Fruit fly (Drosophila melanogaster) whole organism, embryonic: ENCODE data around the gene Mettl2.
A peak's percentile ranks its signal among the peaks of the same experiment; 100 is the strongest.

Experiments
- Atf-2 ChIP-seq: fragments of 200-800 bp; sonication (Bioruptor generic); optimal IDR thresholded peaks from 2 replicates; lab custom pipeline; 2016; ENCODE audit warnings: missing biosample characterization, missing genetic modification characterization
- Awh ChIP-seq: fragments of 200-800 bp; sonication (Bioruptor generic); IDR thresholded peaks from 2 replicates; pipeline ENCODE4, ENCODE4 v1.3.6; 2022; ENCODE audit warnings: missing biosample characterization, missing genetic modification characterization
- BtbVII ChIP-seq: fragments of 200-800 bp; sonication (Bioruptor generic); optimal IDR thresholded peaks from 3 replicates; lab custom pipeline; 2017; ENCODE audit warnings: missing biosample characterization, mild to moderate bottlenecking, missing genetic modification characterization
- CG10267 ChIP-seq: fragments of 200-800 bp; sonication (Bioruptor generic); optimal IDR thresholded peaks from 2 replicates; lab custom pipeline; 2018; ENCODE audit warnings: missing biosample characterization, mild to moderate bottlenecking, missing genetic modification characterization, moderate library complexity
- CG10654 ChIP-seq: fragments of 200-800 bp; sonication (Bioruptor generic); optimal IDR thresholded peaks from 2 replicates; lab custom pipeline; 2016; ENCODE audit warnings: missing biosample characterization, missing genetic modification characterization
- CG11695 ChIP-seq: fragments of 200-800 bp; sonication (Bioruptor generic); IDR thresholded peaks from 3 replicates; pipeline ENCODE4 v1.3.6; 2022; ENCODE audit warnings: missing biosample characterization, missing genetic modification characterization
- CG11696 ChIP-seq: fragments of 200-800 bp; sonication (Bioruptor generic); IDR thresholded peaks from 2 replicates; pipeline ENCODE4 v1.3.6; 2022; ENCODE audit warnings: missing biosample characterization, missing genetic modification characterization
- CG15011 ChIP-seq: fragments of 200-800 bp; sonication (Bioruptor generic); optimal IDR thresholded peaks from 3 replicates; lab custom pipeline; 2018; ENCODE audit warnings: missing biosample characterization, mild to moderate bottlenecking, missing genetic modification characterization
- CG1603 ChIP-seq: fragments of 200-800 bp; sonication (Bioruptor generic); optimal IDR thresholded peaks from 2 replicates; lab custom pipeline; 2019; ENCODE audit warnings: missing biosample characterization, mild to moderate bottlenecking, missing genetic modification characterization, moderate library complexity
- CG17186 ChIP-seq: fragments of 200-800 bp; sonication (Bioruptor generic); optimal IDR thresholded peaks from 3 replicates; lab custom pipeline; 2017; ENCODE audit warnings: missing biosample characterization, missing genetic modification reagents, missing genetic modification characterization
- CG18476 ChIP-seq: fragments of 200-800 bp; sonication (Bioruptor generic); optimal IDR thresholded peaks from 2 replicates; lab custom pipeline; 2016; ENCODE audit warnings: missing biosample characterization, mild to moderate bottlenecking, missing genetic modification characterization
- CG2202 ChIP-seq: fragments of 200-800 bp; sonication (Bioruptor generic); optimal IDR thresholded peaks from 2 replicates; lab custom pipeline; 2018; ENCODE audit warnings: missing biosample characterization, mild to moderate bottlenecking, missing genetic modification characterization
- CG3065 ChIP-seq: fragments of 200-800 bp; sonication (Bioruptor generic); optimal IDR thresholded peaks from 2 replicates; lab custom pipeline; 2016; ENCODE audit warnings: missing biosample characterization, missing genetic modification characterization
- CG32767 ChIP-seq: fragments of 200-800 bp; sonication (Bioruptor generic); IDR thresholded peaks from 2 replicates; pipeline ENCODE4 v1.3.6; 2022; ENCODE audit warnings: missing biosample characterization, missing genetic modification characterization
- CG3407 ChIP-seq: fragments of 200-800 bp; sonication (Bioruptor generic); optimal IDR thresholded peaks from 2 replicates; lab custom pipeline; 2018; ENCODE audit warnings: missing biosample characterization, mild to moderate bottlenecking, missing genetic modification characterization
- CG3838 ChIP-seq: fragments of 200-800 bp; sonication (Bioruptor generic); optimal IDR thresholded peaks from 3 replicates; lab custom pipeline; 2016; ENCODE audit warnings: missing biosample characterization, missing genetic modification characterization
- CG43689 ChIP-seq: fragments of 200-800 bp; sonication (Bioruptor generic); IDR thresholded peaks from 2 replicates; pipeline ENCODE4 v1.3.6; 2022; ENCODE audit warnings: missing biosample characterization, missing genetic modification characterization
- CG4854 ChIP-seq: fragments of 200-800 bp; sonication (Bioruptor generic); optimal IDR thresholded peaks from 2 replicates; lab custom pipeline; 2016; ENCODE audit warnings: missing biosample characterization, missing genetic modification characterization, inconsistent platforms
- CG6689 ChIP-seq: fragments of 200-800 bp; sonication (Bioruptor generic); IDR thresholded peaks from 2 replicates; pipeline ENCODE4 v1.3.6; 2022; ENCODE audit warnings: missing biosample characterization, missing genetic modification characterization
- CG7271 ChIP-seq: fragments of 200-800 bp; sonication (Bioruptor generic); optimal IDR thresholded peaks from 2 replicates; lab custom pipeline; 2018; ENCODE audit warnings: missing biosample characterization, mild to moderate bottlenecking, missing genetic modification characterization, moderate library complexity
- CG7357 ChIP-seq: fragments of 200-800 bp; sonication (Bioruptor generic); IDR thresholded peaks from 3 replicates; pipeline ENCODE4 v1.3.6; 2022; ENCODE audit warnings: missing biosample characterization, missing genetic modification characterization
- CG8281 ChIP-seq: fragments of 200-800 bp; sonication (Bioruptor generic); optimal IDR thresholded peaks from 2 replicates; lab custom pipeline; 2018; ENCODE audit warnings: missing biosample characterization, mild to moderate bottlenecking, missing genetic modification characterization, moderate library complexity
- CG8924 ChIP-seq: fragments of 200-800 bp; optimal IDR thresholded peaks from 3 replicates; lab custom pipeline; 2019; ENCODE audit warnings: missing biosample characterization, mild to moderate bottlenecking, missing genetic modification characterization, moderate library complexity
- Dip3 ChIP-seq: fragments of 200-800 bp; sonication (Bioruptor generic); optimal IDR thresholded peaks from 3 replicates; lab custom pipeline; 2016; ENCODE audit warnings: missing biosample characterization, missing genetic modification characterization
- Elba2 ChIP-seq: fragments of 200-800 bp; sonication (Bioruptor generic); optimal IDR thresholded peaks from 3 replicates; lab custom pipeline; 2016; ENCODE audit warnings: missing biosample characterization, missing genetic modification characterization
- HLH54F ChIP-seq: fragments of 200-800 bp; sonication (Bioruptor generic); optimal IDR thresholded peaks from 3 replicates; lab custom pipeline; 2016; ENCODE audit warnings: missing biosample characterization, missing genetic modification characterization
- Hr3 ChIP-seq: fragments of 200-800 bp; sonication (Bioruptor generic); optimal IDR thresholded peaks from 3 replicates; lab custom pipeline; 2016; ENCODE audit warnings: missing biosample characterization, missing genetic modification characterization
- Mad ChIP-seq: fragments of 200-800 bp; sonication (Bioruptor generic); optimal IDR thresholded peaks from 2 replicates; lab custom pipeline; 2016; ENCODE audit warnings: missing biosample characterization, missing genetic modification characterization
- Mes4 ChIP-seq: fragments of 200-800 bp; sonication (Bioruptor generic); optimal IDR thresholded peaks from 2 replicates; lab custom pipeline; 2016; ENCODE audit warnings: missing biosample characterization, missing genetic modification characterization
- PHDP ChIP-seq: fragments of 200-800 bp; sonication (Bioruptor generic); optimal IDR thresholded peaks from 3 replicates; lab custom pipeline; 2018; ENCODE audit warnings: missing biosample characterization, mild to moderate bottlenecking, missing genetic modification characterization, moderate library complexity
- Pdp1 ChIP-seq, 2 experiments: fragments of 200-800 bp; sonication (Bioruptor generic); optimal IDR thresholded peaks; 3 replicates each; lab custom pipeline; 2016; ENCODE audit warnings: missing biosample characterization in 2 of 2, missing genetic modification characterization in 2 of 2, mild to moderate bottlenecking in 1 of 2, moderate library complexity in 1 of 2
- Xbp1 ChIP-seq: fragments of 200-800 bp; sonication (Bioruptor generic); optimal IDR thresholded peaks from 3 replicates; lab custom pipeline; 2016; ENCODE audit warnings: missing biosample characterization, mild to moderate bottlenecking, missing genetic modification characterization
- al ChIP-seq: fragments of 200-800 bp; sonication (Bioruptor generic); IDR thresholded peaks from 2 replicates; pipeline ENCODE4 v1.3.6; 2022; ENCODE audit warnings: missing biosample characterization, missing genetic modification characterization
- ase ChIP-seq: fragments of 200-800 bp; sonication (Bioruptor generic); IDR thresholded peaks from 3 replicates; pipeline ENCODE4 v1.3.6; 2022; ENCODE audit warnings: missing biosample characterization, missing genetic modification characterization
- ci ChIP-seq: fragments of 200-800 bp; sonication (Bioruptor generic); IDR thresholded peaks from 3 replicates; pipeline ENCODE4 v1.3.6; 2022; ENCODE audit warnings: missing biosample characterization, missing genetic modification characterization
- croc ChIP-seq: fragments of 200-800 bp; sonication (Bioruptor generic); conservative IDR thresholded peaks from 3 replicates; pipeline ENCODE4 v1.3.6; 2022; ENCODE audit warnings: missing biosample characterization, missing genetic modification characterization
- crol ChIP-seq: fragments of 200-800 bp; sonication (Bioruptor generic); IDR thresholded peaks from 2 replicates; pipeline ENCODE4 v1.3.6; 2022; ENCODE audit warnings: missing biosample characterization, missing genetic modification characterization
- dm ChIP-seq: fragments of 200-800 bp; sonication (Bioruptor generic); optimal IDR thresholded peaks from 3 replicates; lab custom pipeline; 2016; ENCODE audit warnings: missing biosample characterization, missing genetic modification characterization
- fd102C ChIP-seq: fragments of 200-800 bp; sonication (Bioruptor generic); optimal IDR thresholded peaks from 2 replicates; lab custom pipeline; 2018; ENCODE audit warnings: missing biosample characterization, mild to moderate bottlenecking, missing genetic modification characterization, moderate library complexity
- fd3F ChIP-seq: fragments of 200-800 bp; sonication (Bioruptor generic); optimal IDR thresholded peaks from 2 replicates; lab custom pipeline; 2018; ENCODE audit warnings: missing biosample characterization, mild to moderate bottlenecking, missing genetic modification characterization, moderate library complexity
- gsb ChIP-seq: fragments of 200-800 bp; sonication (Bioruptor generic); IDR thresholded peaks from 2 replicates; pipeline ENCODE4 v1.3.6; 2022; ENCODE audit warnings: missing biosample characterization, missing genetic modification characterization
- insv ChIP-seq, 2 experiments: fragments of 200-800 bp; sonication (Bioruptor generic); optimal IDR thresholded peaks; 3 replicates each; lab custom pipeline; 2016 to 2018; ENCODE audit warnings: missing biosample characterization in 2 of 2, missing genetic modification characterization in 2 of 2
- kni ChIP-seq: fragments of 200-800 bp; sonication (Bioruptor generic); optimal IDR thresholded peaks from 3 replicates; lab custom pipeline; 2017; ENCODE audit warnings: mild to moderate bottlenecking, missing biosample characterization, missing genetic modification reagents, missing genetic modification characterization
- mam ChIP-seq: fragments of 200-800 bp; sonication (Bioruptor generic); optimal IDR thresholded peaks from 3 replicates; lab custom pipeline; 2016; ENCODE audit warnings: missing biosample characterization, missing genetic modification characterization
- pita ChIP-seq: fragments of 200-800 bp; sonication (Bioruptor generic); optimal IDR thresholded peaks from 2 replicates; lab custom pipeline; 2017; ENCODE audit warnings: missing biosample characterization, mild to moderate bottlenecking, missing genetic modification characterization
- sna ChIP-seq: fragments of 200-800 bp; sonication (Bioruptor generic); IDR thresholded peaks from 2 replicates; pipeline ENCODE4 v1.3.6; 2022; ENCODE audit warnings: missing biosample characterization, missing genetic modification characterization; ENCODE audit not compliant: partially characterized antibody
- ssp ChIP-seq: fragments of 200-800 bp; sonication (Bioruptor generic); IDR thresholded peaks from 2 replicates; pipeline ENCODE4 v1.3.6; 2022; ENCODE audit warnings: missing biosample characterization, missing genetic modification characterization
- sug ChIP-seq: fragments of 200-800 bp; optimal IDR thresholded peaks from 2 replicates; lab custom pipeline; 2019; ENCODE audit warnings: missing biosample characterization, mild to moderate bottlenecking, missing genetic modification characterization, moderate library complexity
- tap ChIP-seq: fragments of 200-800 bp; optimal IDR thresholded peaks from 3 replicates; lab custom pipeline; 2019; ENCODE audit warnings: missing biosample characterization, mild to moderate bottlenecking, missing genetic modification characterization, moderate library complexity
- trh ChIP-seq: fragments of 200-800 bp; sonication (Bioruptor generic); optimal IDR thresholded peaks from 2 replicates; lab custom pipeline; 2016; ENCODE audit warnings: missing biosample characterization, missing genetic modification characterization
- tx ChIP-seq: fragments of 200-800 bp; sonication (Bioruptor generic); optimal IDR thresholded peaks from 2 replicates; lab custom pipeline; 2016; ENCODE audit warnings: missing biosample characterization, missing genetic modification characterization

Mettl2 gene

dm6 chr3L:1668504-1668903 is 29.5 kb upstream of the Mettl2 start, which contains the start of gene RpL23A (continued):
- TF ChIP-seq ase (GFP tag; lab: Robert Waterston, UW) = peak; percentile 93
- TF ChIP-seq CG1603 (tag; lab: Kevin White, UChicago) = peak; percentile 100
- TF ChIP-seq dm (GFP tag; lab: Kevin White, UChicago) = peak; percentile 99
- peak; percentile 93 for TF ChIP-seq fd102C
- TF ChIP-seq gsb (GFP tag; lab: Robert Waterston, UW) = peak; percentile 88
- peak; percentile 94 for TF ChIP-seq Dip3
- TF ChIP-seq croc = peak; percentile 85
- peak; percentile 93 for TF ChIP-seq CG3407 (GFP tag; lab: Kevin White, UChicago)
- peak; percentile 92 for TF ChIP-seq tx (GFP tag; lab: Kevin White, UChicago)
- TF ChIP-seq CG3838 (GFP tag; lab: Kevin White, UChicago) = peak; percentile 84
- TF ChIP-seq CG8281 = peak; percentile 75
- peak; percentile 92 for TF ChIP-seq CG15011 (GFP tag; lab: Kevin White, UChicago)
- TF ChIP-seq CG18476 (GFP tag; lab: Kevin White, UChicago) = peak; percentile 87
- peak; percentile 49; the same call in 1 of the 2 replicates for TF ChIP-seq sna (GFP tag; lab: Robert Waterston, UW)
- peak; percentile 99 for TF ChIP-seq ci (GFP tag; lab: Robert Waterston, UW)
- TF ChIP-seq CG17186 (GFP tag; lab: Kevin White, UChicago) = peak; percentile 97
- TF ChIP-seq ssp (GFP tag; lab: Robert Waterston, UW) = peak; percentile 87
- TF ChIP-seq BtbVII = peak; percentile 92
- TF ChIP-seq Awh (GFP tag; lab: Robert Waterston, UW) = peak; percentile 91
- peak; percentile 96 for TF ChIP-seq kni
- TF ChIP-seq tap (tag; lab: Kevin White, UChicago) = peak; percentile 75
- TF ChIP-seq trh (GFP tag; lab: Kevin White, UChicago) = peak; percentile 93
- TF ChIP-seq CG8924 (tag; lab: Kevin White, UChicago) = peak; percentile 86
- TF ChIP-seq pita (GFP tag; lab: Kevin White, UChicago) = no peak
- peak; percentile 85 for TF ChIP-seq CG6689 (GFP tag; lab: Robert Waterston, UW)
- peak; percentile 92 to 93 for TF ChIP-seq Pdp1 (GFP tag; optimal IDR thresholded peaks at IDR 0.05; lab: Kevin White, UChicago)
- peak; percentile 96 for TF ChIP-seq HLH54F (GFP tag; lab: Kevin White, UChicago)
- TF ChIP-seq Mes4 (GFP tag; lab: Kevin White, UChicago) = peak; percentile 99
- TF ChIP-seq CG10267 (tag; lab: Kevin White, UChicago) = peak; percentile 100
- peak; percentile 96 for TF ChIP-seq CG4854 (GFP tag; lab: Kevin White, UChicago)
- peak in 1 of 2 experiments; percentile 84 for TF ChIP-seq insv (GFP tag; optimal IDR thresholded peaks at IDR 0.05; lab: Kevin White, UChicago)
- peak; percentile 93 for TF ChIP-seq sug (tag; lab: Kevin White, UChicago)
- TF ChIP-seq CG7271 (tag; lab: Kevin White, UChicago) = peak; percentile 95
- TF ChIP-seq Mad (GFP tag; lab: Kevin White, UChicago) = peak; percentile 97
- TF ChIP-seq crol = peak; percentile 58
- TF ChIP-seq CG3065 (GFP tag; lab: Kevin White, UChicago) = peak; percentile 94
- peak; percentile 90 for TF ChIP-seq CG43689 (GFP tag; lab: Robert Waterston, UW)
- peak; percentile 97 for TF ChIP-seq mam
- peak; percentile 92 for TF ChIP-seq PHDP
- TF ChIP-seq CG11696 (GFP tag; lab: Robert Waterston, UW) = 0 out of 2 replicates have a peak, but pooled peaks have one; percentile 14
- peak; percentile 86 for TF ChIP-seq CG2202
- peak; percentile 88 for TF ChIP-seq CG11695
- TF ChIP-seq CG7357 (GFP tag; lab: Robert Waterston, UW) = peak; percentile 66
- peak; percentile 96 for TF ChIP-seq Xbp1 (GFP tag; lab: Kevin White, UChicago)
- peak; percentile 66 for TF ChIP-seq CG32767
- TF ChIP-seq Atf-2 (GFP tag; lab: Kevin White, UChicago) = peak; percentile 93
- TF ChIP-seq al = peak; percentile 91
- TF ChIP-seq Hr3 (GFP tag; lab: Kevin White, UChicago) = peak; percentile 92
- peak; percentile 96 for TF ChIP-seq CG10654
- peak; percentile 87 for TF ChIP-seq fd3F (GFP tag; lab: Kevin White, UChicago)
- peak; percentile 72 for TF ChIP-seq Elba2 (GFP tag; lab: Kevin White, UChicago)
